Fruit fly (Drosophila melanogaster) whole organism, pupa: ENCODE data around the gene CG3919.

Source experiments
- CG10348 ChIP-seq: fragments of 200-800 bp; sonication (Bioruptor generic); IDR thresholded peaks from 2 replicates; pipeline ENCODE4 v1.3.6; 2022; ENCODE audit warnings: missing biosample characterization, missing genetic modification characterization
- CG12605 ChIP-seq: fragments of 200-800 bp; sonication (Bioruptor generic); IDR thresholded peaks from 2 replicates; pipeline ENCODE4 v1.3.6; 2022; ENCODE audit warnings: missing biosample characterization, missing genetic modification characterization
- CG13204 ChIP-seq: fragments of 200-800 bp; sonication (Bioruptor generic); optimal IDR thresholded peaks from 2 replicates; lab custom pipeline; 2018; ENCODE audit warnings: missing biosample characterization, mild to moderate bottlenecking, missing genetic modification characterization, moderate library complexity
- CG14655 ChIP-seq: fragments of 200-800 bp; sonication (Bioruptor generic); optimal IDR thresholded peaks from 3 replicates; lab custom pipeline; 2017; ENCODE audit warnings: mild to moderate bottlenecking, missing biosample characterization, missing genetic modification reagents, missing genetic modification characterization
- CG15710 ChIP-seq: fragments of 200-800 bp; sonication (Bioruptor generic); optimal IDR thresholded peaks from 2 replicates; lab custom pipeline; 2018; ENCODE audit warnings: missing biosample characterization, mild to moderate bottlenecking, missing genetic modification characterization, moderate library complexity
- CG17806 ChIP-seq: fragments of 200-800 bp; sonication (Bioruptor generic); optimal IDR thresholded peaks from 2 replicates; lab custom pipeline; 2018; ENCODE audit warnings: missing biosample characterization, mild to moderate bottlenecking, missing genetic modification characterization, moderate library complexity
- CG32121 ChIP-seq: fragments of 200-800 bp; sonication (Bioruptor generic); IDR thresholded peaks from 2 replicates; pipeline ENCODE4 v1.3.6; 2022; ENCODE audit warnings: missing biosample characterization, missing genetic modification characterization
- CG34367 ChIP-seq: fragments of 200-800 bp; sonication (Bioruptor generic); optimal IDR thresholded peaks from 2 replicates; lab custom pipeline; 2018; ENCODE audit warnings: missing biosample characterization, mild to moderate bottlenecking, missing genetic modification characterization
- CG4496 ChIP-seq: fragments of 200-800 bp; sonication (Bioruptor generic); IDR thresholded peaks from 3 replicates; pipeline ENCODE4 v1.3.6; 2022; ENCODE audit warnings: missing biosample characterization, missing genetic modification characterization
- CG8159 ChIP-seq: fragments of 200-800 bp; sonication (Bioruptor generic); optimal IDR thresholded peaks from 3 replicates; lab custom pipeline; 2018; ENCODE audit warnings: missing biosample characterization, mild to moderate bottlenecking, missing genetic modification characterization, moderate library complexity
- CG8301 ChIP-seq: fragments of 200-800 bp; sonication (Bioruptor generic); optimal IDR thresholded peaks from 2 replicates; lab custom pipeline; 2018; ENCODE audit warnings: missing biosample characterization, mild to moderate bottlenecking, missing genetic modification characterization
- CG9948 ChIP-seq: fragments of 200-800 bp; sonication (Bioruptor generic); optimal IDR thresholded peaks from 2 replicates; lab custom pipeline; 2018; ENCODE audit warnings: missing biosample characterization, mild to moderate bottlenecking, missing genetic modification characterization, moderate library complexity
- D1 ChIP-seq: fragments of 200-800 bp; sonication (Bioruptor generic); optimal IDR thresholded peaks from 2 replicates; lab custom pipeline; 2018; ENCODE audit warnings: missing biosample characterization, mild to moderate bottlenecking, missing genetic modification characterization, moderate library complexity
- EcR ChIP-seq: fragments of 200-800 bp; sonication (Bioruptor generic); optimal IDR thresholded peaks from 3 replicates; lab custom pipeline; 2019; ENCODE audit warnings: missing biosample characterization, missing genetic modification characterization, mild to moderate bottlenecking, moderate library complexity, missing genetic modification reagents
- Ets98B ChIP-seq: fragments of 200-800 bp; sonication (Bioruptor generic); IDR thresholded peaks from 2 replicates; pipeline ENCODE4 v1.3.6; 2022; ENCODE audit warnings: missing biosample characterization, missing genetic modification characterization
- Pif1A ChIP-seq: fragments of 200-800 bp; sonication (Bioruptor generic); optimal IDR thresholded peaks from 3 replicates; lab custom pipeline; 2016; ENCODE audit warnings: missing biosample characterization, missing genetic modification characterization
- Pif1B ChIP-seq: fragments of 200-800 bp; sonication (Bioruptor generic); optimal IDR thresholded peaks from 3 replicates; lab custom pipeline; 2016; ENCODE audit warnings: missing biosample characterization, missing genetic modification characterization
- Snoo ChIP-seq: fragments of 200-800 bp; sonication (Bioruptor generic); optimal IDR thresholded peaks from 3 replicates; lab custom pipeline; 2017; ENCODE audit warnings: missing biosample characterization, mild to moderate bottlenecking, missing genetic modification characterization, inconsistent platforms
- fd96Ca ChIP-seq: fragments of 200-800 bp; sonication (Bioruptor generic); IDR thresholded peaks from 3 replicates; pipeline ENCODE4 v1.3.6; 2022; ENCODE audit warnings: missing biosample characterization, missing genetic modification characterization
- gl ChIP-seq: fragments of 200-800 bp; sonication (Bioruptor generic); optimal IDR thresholded peaks from 2 replicates; lab custom pipeline; 2018; ENCODE audit warnings: missing biosample characterization, mild to moderate bottlenecking, missing genetic modification characterization
- rn ChIP-seq: fragments of 200-800 bp; sonication (Bioruptor generic); IDR thresholded peaks from 2 replicates; pipeline ENCODE4 v1.3.6; 2022; ENCODE audit warnings: missing biosample characterization, missing genetic modification characterization

The CG3919 gene

DNA sequence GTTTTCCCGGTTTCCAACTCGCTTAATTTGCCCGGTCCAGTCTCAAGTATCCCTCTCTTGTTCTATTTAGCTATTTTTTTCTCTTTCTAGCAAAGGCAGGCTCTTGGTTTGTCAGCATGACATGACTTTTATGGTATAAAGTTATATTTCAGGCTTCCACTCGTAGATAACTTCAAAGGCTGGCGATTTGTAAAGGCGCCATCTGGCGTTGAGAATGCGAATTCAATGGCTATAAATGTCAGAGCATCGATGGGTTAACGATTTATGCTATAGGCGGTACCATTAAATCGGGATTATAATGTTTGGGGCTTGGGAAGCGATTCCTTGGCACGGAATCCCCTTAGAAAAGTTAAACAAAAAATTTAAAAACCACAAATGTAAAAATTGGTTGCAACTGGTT is 45.0 kb upstream of the CG3919 start:
- TF ChIP-seq CG10348 (GFP tag; lab: Robert Waterston, UW) (no peak), CG4496 (GFP tag; lab: Robert Waterston, UW) (no peak), fd96Ca (no peak), CG14655 (GFP tag; lab: Kevin White, UChicago) (no peak), Pif1A (GFP tag; lab: Kevin White, UChicago) (no peak), CG8159 (tag; lab: Kevin White, UChicago) (no peak), Pif1B (GFP tag; lab: Kevin White, UChicago) (no peak), Ets98B (GFP tag; lab: Robert Waterston, UW) (no peak), CG13204 (GFP tag; lab: Kevin White, UChicago) (no peak)

DNA sequence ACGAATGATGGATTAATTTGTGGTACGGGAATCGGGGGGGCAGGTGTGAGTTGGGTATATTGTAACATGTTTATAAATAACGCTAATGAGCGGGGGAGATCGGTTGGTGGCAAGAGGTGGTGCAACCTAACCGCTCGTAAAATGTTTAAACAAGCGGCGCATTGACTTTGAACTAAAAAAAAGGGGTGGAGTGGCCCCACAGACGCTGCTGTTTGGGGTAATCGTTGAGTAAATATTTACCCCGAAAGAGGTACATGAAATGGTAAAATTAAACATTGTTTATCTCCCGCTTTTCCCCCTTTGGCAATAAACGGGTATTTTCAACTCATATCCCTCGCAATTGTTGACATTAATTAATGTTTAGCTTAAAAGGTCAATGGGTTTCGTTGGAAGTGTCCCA is 44.3 kb upstream of the CG3919 start:
- TF ChIP-seq CG8301 (tag; lab: Kevin White, UChicago) (no peak), CG32121 (GFP tag; lab: Robert Waterston, UW) (no peak), Ets98B (GFP tag; lab: Robert Waterston, UW) (no peak), CG17806 (tag; lab: Kevin White, UChicago) (no peak), CG34367 (no peak)

DNA sequence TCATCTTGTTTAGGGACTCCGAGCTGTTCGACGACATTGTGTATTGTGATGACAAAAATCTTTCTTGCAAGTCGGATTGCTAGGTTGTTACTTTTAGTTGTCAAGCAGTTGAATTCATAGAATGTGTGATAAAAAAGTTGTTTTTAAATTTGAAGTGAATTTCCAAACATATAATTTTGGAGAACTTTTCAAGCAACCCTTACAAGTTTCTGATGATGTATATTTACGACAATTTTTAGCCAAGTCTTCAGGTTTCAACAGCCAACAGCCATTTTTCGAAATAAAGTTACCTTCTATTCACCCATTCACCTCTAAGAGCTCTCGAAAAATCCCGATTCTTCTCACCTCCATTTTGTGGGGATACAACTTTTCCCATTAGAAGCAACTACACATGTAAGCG is 40.8 kb upstream of the CG3919 start, which contains the start of gene CG13481:
CG13481 (minus strand) TSS at position 101 of the 400 bp plus-strand sequence.
- TF ChIP-seq CG10348 (GFP tag; lab: Robert Waterston, UW) = no peak
- no peak for TF ChIP-seq D1
- TF ChIP-seq Ets98B (GFP tag; lab: Robert Waterston, UW) = no peak
- no peak for TF ChIP-seq CG9948 (tag; lab: Kevin White, UChicago)
- TF ChIP-seq CG8159 (tag; lab: Kevin White, UChicago) = no peak
- no peak for TF ChIP-seq Pif1B (GFP tag; lab: Kevin White, UChicago)
- TF ChIP-seq CG8301 (tag; lab: Kevin White, UChicago) = no peak
- no peak for TF ChIP-seq CG12605 (GFP tag; lab: Robert Waterston, UW)
- TF ChIP-seq CG13204 (GFP tag; lab: Kevin White, UChicago) = no peak
- TF ChIP-seq EcR (GFP tag; lab: Kevin White, UChicago) = no peak

DNA sequence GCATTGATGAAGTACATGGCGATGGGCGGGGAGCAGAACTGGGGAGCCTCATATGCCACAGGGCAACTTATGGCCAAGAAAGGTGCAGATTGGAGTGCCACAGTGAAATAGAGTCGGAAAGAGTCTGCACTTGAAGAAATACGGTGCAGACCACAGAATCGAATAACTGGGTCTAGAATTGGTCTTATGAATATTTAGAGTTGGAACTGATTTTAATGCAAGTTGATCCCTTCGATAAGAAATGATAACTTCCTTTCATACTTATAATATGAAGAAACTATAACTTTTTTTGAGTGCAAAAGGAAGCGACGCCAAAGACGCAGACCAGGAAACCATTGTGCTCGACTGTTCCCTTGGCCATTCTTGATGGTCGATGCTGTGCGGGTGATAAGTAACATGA is 35.9 kb upstream of the CG3919 start:
- TF ChIP-seq gl = peak; percentile 76
- TF ChIP-seq D1 = peak; percentile 31
- peak; percentile 75 for TF ChIP-seq CG13204 (GFP tag; lab: Kevin White, UChicago)
- peak; percentile 89 for TF ChIP-seq CG34367
- TF ChIP-seq rn (GFP tag; lab: Robert Waterston, UW) = no peak
- peak; percentile 50; the same call in 1 of the 3 replicates for TF ChIP-seq CG4496 (GFP tag; lab: Robert Waterston, UW)
- peak; percentile 85 for TF ChIP-seq CG14655 (GFP tag; lab: Kevin White, UChicago)
- TF ChIP-seq Pif1B (GFP tag; lab: Kevin White, UChicago) = peak; percentile 79
- peak; percentile 66 for TF ChIP-seq Snoo
- peak; percentile 88 for TF ChIP-seq CG17806 (tag; lab: Kevin White, UChicago)
- TF ChIP-seq fd96Ca = peak; percentile 72; the same call in 2 of the 3 replicates
- peak; percentile 73 for TF ChIP-seq CG8301 (tag; lab: Kevin White, UChicago)
- TF ChIP-seq Pif1A (GFP tag; lab: Kevin White, UChicago) = peak; percentile 81
- TF ChIP-seq CG32121 (GFP tag; lab: Robert Waterston, UW) = no peak
- TF ChIP-seq CG15710 (tag; lab: Kevin White, UChicago) = peak; percentile 89
- peak; percentile 17 for TF ChIP-seq EcR (GFP tag; lab: Kevin White, UChicago)
- TF ChIP-seq CG12605 (GFP tag; lab: Robert Waterston, UW) = peak; percentile 54
- peak; percentile 76 for TF ChIP-seq CG8159 (tag; lab: Kevin White, UChicago)
- peak; percentile 29; the same call in 1 of the 2 replicates for TF ChIP-seq Ets98B (GFP tag; lab: Robert Waterston, UW)
- no peak for TF ChIP-seq CG10348 (GFP tag; lab: Robert Waterston, UW)
- peak; percentile 76 for TF ChIP-seq CG9948 (tag; lab: Kevin White, UChicago)

DNA sequence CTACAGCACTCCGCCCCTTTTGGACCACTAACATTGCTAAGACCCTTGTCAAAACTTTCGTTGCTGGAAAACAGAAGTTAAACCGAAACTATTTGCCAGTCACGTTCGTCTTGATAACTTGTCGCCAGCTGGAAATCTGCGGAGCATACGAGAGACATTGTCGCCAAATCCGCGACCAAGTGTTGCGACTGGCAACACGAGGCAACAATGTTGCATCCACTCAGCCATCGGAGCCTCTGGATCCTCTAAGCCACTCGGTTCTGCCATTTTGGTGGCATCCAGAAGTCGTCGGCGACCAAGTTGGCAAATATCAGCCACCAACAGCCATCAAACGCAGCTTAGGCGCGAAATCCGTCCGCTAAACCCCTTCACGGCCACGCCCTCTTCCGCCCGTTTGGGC is 34.6 kb upstream of the CG3919 start:
- TF ChIP-seq CG4496 (GFP tag; lab: Robert Waterston, UW) = no peak
- no peak for TF ChIP-seq CG17806 (tag; lab: Kevin White, UChicago)
- no peak for TF ChIP-seq EcR (GFP tag; lab: Kevin White, UChicago)
- no peak for TF ChIP-seq CG10348 (GFP tag; lab: Robert Waterston, UW)
- TF ChIP-seq fd96Ca = no peak
- TF ChIP-seq gl = no peak
- no peak for TF ChIP-seq CG8301 (tag; lab: Kevin White, UChicago)
- no peak for TF ChIP-seq D1
- TF ChIP-seq CG9948 (tag; lab: Kevin White, UChicago) = no peak
- no peak for TF ChIP-seq CG34367
- TF ChIP-seq Ets98B (GFP tag; lab: Robert Waterston, UW) = no peak
- TF ChIP-seq Snoo = no peak
- TF ChIP-seq CG15710 (tag; lab: Kevin White, UChicago) = no peak
- TF ChIP-seq CG8159 (tag; lab: Kevin White, UChicago) = no peak
- TF ChIP-seq CG12605 (GFP tag; lab: Robert Waterston, UW) = no peak
- TF ChIP-seq, all 21 proteins: peak for 0

DNA sequence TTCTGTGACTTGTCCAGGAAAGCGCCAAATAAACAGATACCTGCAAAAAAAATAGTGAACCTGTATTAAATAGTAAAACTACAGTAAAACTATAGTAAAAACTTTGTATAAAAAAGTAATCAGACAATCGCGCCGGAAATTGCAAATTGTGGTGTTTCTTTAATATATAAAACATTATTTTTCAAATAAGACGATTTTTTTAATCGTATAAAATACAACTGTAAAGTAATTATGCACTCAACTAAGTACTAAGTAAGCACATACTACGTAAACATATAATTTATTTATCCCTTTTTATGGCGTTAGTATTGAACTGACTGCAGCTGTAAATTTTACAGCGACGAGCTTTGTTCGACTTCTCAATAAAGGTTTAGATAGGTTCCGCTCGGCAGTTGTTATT is 28.9 kb upstream of the CG3919 start, which contains the start of gene CG43120:
CG43120 (plus strand) TSS at position 391 of the 400 bp plus-strand sequence.
- TF ChIP-seq Snoo = peak; percentile 15
- TF ChIP-seq rn (GFP tag; lab: Robert Waterston, UW) = no peak
